Worm (Caenorhabditis elegans): Measurements from ENCODE around the gene Y105C5B.25.

Y105C5B.25 gene

DNA sequence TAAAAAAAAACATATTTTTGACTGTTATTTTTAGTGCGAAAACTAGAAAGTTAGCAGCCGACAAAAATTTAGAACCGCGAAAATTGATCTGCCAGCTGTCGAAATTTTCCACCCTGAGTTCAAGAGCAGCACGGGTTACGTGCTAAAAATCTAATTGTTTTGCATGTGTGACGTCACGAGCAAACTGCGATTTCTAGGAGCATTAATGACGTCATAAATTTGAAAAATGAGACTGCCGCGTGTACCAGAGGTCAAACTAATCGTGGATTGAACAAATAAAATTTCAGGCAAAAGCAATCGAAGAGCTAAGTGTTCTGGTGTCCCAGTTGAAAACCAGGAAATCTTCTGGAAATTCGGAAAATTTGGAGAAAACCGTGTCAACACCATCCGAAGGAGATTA, 13.2 kb downstream of the Y105C5B.25 start:
- no peak for TF ChIP-seq sma-3 (GFP tag; optimal IDR thresholded peaks at IDR 0.05)

ce11 chrIV:16132164-16132563, 14.8 kb downstream of the Y105C5B.25 start, which contains the start of gene hlh-32:
Gene hlh-32, plus strand, starts transcription at chrIV:16132464.
- TF ChIP-seq ztf-11 (tag; optimal IDR thresholded peaks at IDR 0.05) (no peak), zag-1 (tag; optimal IDR thresholded peaks at IDR 0.05) (no peak), unc-39 (tag; optimal IDR thresholded peaks at IDR 0.05) (no peak), nhr-11 (tag; optimal IDR thresholded peaks at IDR 0.05) (no peak), dmd-4 (tag; optimal IDR thresholded peaks at IDR 0.05) (no peak), mab-5 (tag; optimal IDR thresholded peaks at IDR 0.05) (no peak)

DNA sequence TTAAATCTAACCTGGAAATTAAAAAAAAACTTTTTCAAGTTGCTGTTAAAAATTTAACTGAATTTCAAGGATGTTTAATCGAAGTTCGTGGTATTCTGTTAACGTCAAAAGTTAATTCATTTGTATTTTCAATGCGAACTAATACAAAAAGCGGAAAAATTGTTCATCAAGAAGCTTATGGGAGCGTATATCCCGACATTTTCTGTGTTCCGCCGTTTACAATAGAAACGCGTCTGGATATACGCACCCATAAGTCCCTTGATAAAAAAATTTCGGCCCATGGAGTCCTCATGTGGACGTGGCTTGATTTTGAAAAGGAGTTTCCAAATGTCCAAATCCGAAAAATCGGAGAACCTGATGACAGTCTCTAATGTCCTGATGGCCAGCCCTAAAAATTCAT, 21.2 kb downstream of the Y105C5B.25 start:
- TF ChIP-seq ztf-11 (tag; optimal IDR thresholded peaks at IDR 0.05) (no peak), mab-5 (tag; optimal IDR thresholded peaks at IDR 0.05) (no peak), lin-39 (tag; optimal IDR thresholded peaks at IDR 0.05) (no peak), R02D3.7 (tag; optimal IDR thresholded peaks at IDR 0.05) (no peak), nhr-21 (tag; optimal IDR thresholded peaks at IDR 0.05) (no peak), unc-55 (GFP tag; optimal IDR thresholded peaks at IDR 0.05) (no peak), fos-1 (tag; optimal IDR thresholded peaks at IDR 0.05) (no peak), sma-3 (GFP tag; optimal IDR thresholded peaks at IDR 0.05) (no peak), nhr-237 (tag; optimal IDR thresholded peaks at IDR 0.05) (no peak), snpc-4 (tag; optimal IDR thresholded peaks at IDR 0.05) (no peak), sem-4 (tag; optimal IDR thresholded peaks at IDR 0.05) (no peak), elt-1 (tag; optimal IDR thresholded peaks at IDR 0.05) (no peak), peb-1 (tag; optimal IDR thresholded peaks at IDR 0.05) (no peak), ztf-4 (tag; optimal IDR thresholded peaks at IDR 0.05) (no peak), nhr-23 (tag; optimal IDR thresholded peaks at IDR 0.05) (no peak), nhr-11 (tag; optimal IDR thresholded peaks at IDR 0.05) (no peak), ztf-1 (GFP tag; conservative IDR thresholded peaks at IDR 0.05) (no peak)

- TF ChIP-seq unc-55 (GFP tag; optimal IDR thresholded peaks at IDR 0.05), result peak; percentile 9
- no peak for TF ChIP-seq ztf-11 (tag; optimal IDR thresholded peaks at IDR 0.05)
Measured at ce11 chrIV:16119577-16119976, 27.4 kb downstream of the Y105C5B.25 start.
